Fruit fly (Drosophila melanogaster) S2 (cell line): Measurements from ENCODE around the gene hry.

Experiments
- CG8478 ChIP-seq: fragments of >200 bp; optimal IDR thresholded peaks from 2 replicates; lab custom pipeline; 2018
- CTCF ChIP-seq, 2 experiments: fragments of >200 bp; optimal IDR thresholded peaks; 2 replicates each; lab custom pipeline; 2018

The hry gene

DNA sequence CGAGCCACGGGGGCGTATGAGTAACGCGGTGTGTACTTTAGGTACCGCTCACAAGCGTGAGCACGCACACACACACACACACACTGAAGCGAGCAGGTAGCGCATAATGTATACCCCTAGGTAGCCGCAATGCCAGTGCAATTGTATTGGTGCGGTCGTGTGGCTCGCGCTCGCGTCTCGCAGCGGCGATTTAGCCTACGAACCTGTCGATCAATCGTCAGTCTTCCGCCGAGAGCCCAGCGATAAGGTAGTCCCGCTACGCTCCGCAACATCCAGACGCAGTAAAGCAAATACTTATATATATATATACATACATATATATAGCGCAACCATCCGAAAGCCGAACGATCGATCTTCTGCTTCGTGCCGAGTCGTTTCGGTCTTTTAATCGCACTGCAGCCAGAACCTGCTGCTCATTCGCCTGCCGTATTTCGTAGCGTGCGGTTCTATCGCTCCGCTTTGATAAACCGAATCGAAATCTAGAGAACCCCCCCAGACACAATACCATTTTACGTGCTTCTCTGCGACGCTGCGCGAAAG, at the start of gene hry:
Gene hry (plus strand): TSS at position 215 of the 540 bp plus-strand sequence.
- no peak for TF ChIP-seq CG8478 (lab: Kevin White, UChicago)
- TF ChIP-seq CTCF (optimal IDR thresholded peaks at IDR 0.05; lab: Kevin White, UChicago): no peak

DNA sequence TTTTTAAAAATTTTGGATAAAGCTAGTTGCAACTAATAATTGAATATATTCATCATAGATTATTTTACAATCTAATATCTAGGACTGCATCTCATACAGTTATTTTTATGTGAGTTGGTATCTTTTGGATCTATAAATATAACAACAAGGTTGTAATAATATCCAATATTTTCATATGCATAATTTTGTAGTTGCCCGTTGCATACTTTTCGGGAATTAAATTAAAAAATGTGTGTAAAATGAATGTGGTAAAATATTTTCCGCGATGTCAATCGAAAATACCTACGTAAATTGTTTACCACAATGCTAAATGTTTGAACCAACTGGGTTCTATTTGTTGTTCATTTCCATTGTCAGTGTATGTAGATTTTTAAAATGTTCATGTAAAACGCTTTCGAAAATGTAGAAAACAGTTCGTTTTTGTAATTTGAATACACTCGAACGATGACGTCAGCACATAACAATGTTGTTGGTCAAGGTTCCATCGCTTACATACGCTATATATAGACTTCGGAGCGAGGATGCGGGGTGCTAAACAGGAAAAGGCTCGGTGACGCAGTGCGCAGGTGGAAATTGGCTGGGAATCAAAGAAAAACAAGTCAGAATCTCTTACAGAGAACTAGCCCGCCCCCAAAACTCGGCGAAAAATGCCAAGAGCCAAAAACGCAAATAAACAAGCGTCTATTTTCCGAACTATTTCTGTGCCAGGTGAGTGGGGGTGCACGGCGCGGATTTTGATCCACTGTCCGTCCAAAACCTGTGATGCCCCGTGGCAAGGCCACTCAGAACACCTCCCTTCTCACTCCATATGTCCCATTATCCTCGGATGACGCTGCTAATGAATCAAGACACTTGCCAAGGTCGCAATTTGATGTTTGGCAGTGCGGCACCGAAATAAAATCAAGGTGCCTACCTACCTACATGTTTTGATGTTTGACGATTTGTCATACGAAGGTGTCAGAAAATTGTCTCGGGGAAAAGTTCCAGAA, 47.4 kb upstream of the hry start:
- peak; percentile 73 to 78 for TF ChIP-seq CTCF (optimal IDR thresholded peaks at IDR 0.05; lab: Kevin White, UChicago)
- no peak for TF ChIP-seq CG8478 (lab: Kevin White, UChicago)

DNA sequence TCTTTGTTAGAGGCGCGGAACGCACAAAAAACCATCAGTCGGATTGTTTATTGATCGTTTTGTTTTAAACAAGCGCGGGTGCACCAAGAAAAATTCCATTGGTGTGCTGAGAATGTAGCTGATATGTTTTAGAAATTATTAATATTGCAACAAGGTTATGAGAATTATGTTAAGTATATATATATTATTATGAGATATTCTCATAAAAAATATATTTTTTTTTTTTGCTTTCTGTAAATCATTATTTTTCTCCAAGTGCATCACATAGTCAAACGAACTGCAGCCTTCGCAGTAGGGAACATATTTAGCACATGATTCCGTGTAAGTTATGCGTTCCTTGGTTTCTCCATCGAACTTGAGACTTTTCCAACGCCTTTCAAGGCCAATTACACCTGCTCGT, 46.6 kb upstream of the hry start:
- no peak for TF ChIP-seq CG8478 (lab: Kevin White, UChicago)
- no peak for TF ChIP-seq CTCF (optimal IDR thresholded peaks at IDR 0.05; lab: Kevin White, UChicago)

DNA sequence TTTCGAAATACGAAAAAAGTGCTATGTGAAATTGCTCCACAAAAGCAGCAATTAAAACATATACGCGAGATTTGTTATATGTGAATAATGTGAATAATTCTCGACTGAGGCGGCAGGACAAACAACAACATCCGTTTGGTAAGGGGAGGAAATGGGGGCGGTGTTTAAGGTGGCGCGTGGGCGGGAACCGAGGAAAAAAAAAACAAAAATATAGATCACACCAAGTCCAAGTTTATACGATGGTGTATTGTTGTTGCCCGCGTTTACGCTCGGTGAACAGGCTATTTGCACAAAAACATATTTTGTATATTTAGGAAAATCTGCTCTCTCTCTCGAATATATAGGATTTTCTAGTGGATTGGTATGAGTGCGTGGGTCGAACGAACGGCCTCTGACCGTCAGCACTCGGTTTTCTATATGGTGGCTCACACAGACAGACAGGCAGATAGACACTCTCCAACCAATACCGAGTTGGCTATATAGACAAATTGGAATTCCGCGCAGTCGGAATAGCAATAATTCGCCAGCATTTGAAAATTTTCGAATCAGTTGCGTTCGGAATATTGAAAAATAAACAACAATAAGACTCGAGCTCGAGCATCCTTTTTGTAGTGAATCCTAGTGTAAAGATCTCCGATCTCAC, 45.7 kb upstream of the hry start:
- TF ChIP-seq CG8478 (lab: Kevin White, UChicago) (no peak), CTCF (optimal IDR thresholded peaks at IDR 0.05; lab: Kevin White, UChicago) (no peak)

DNA sequence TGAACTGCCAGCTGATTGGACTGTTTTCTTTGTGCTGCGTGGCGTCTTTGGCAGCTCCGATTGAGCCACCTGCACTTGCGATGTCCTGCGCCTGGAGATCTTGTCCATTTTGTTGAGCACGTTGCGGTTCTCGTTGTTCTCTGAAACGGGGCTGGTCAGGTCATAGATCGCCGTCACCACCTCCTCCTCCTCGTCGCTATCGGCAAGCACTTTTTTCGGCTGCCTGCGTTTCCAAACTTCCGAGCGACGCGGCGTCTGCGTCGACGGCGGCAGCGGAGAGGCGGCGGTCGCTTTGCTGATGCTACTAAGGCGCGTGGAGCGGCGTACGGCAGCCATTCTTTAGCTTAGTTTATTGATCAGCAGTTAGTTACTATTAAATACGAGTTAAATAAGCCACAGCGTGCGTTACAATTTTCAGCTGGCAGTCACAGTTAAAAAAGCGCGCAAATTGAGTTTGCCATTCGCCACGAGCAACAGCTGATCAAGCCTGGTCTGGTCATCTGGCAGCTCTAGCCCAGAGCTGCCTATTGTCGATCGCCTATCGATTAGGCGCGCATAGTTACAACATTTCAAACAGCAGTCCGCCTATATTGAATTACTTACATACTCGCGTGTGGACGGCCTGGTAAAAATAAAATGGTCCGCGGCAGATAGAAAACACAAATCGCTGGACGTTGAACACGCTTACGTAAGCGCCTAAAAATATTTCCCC, 41.8 kb upstream of the hry start, which contains the start of gene Cdc6:
Gene Cdc6 (minus strand): TSS at position 456 of the 712 bp plus-strand sequence.
- TF ChIP-seq CTCF (optimal IDR thresholded peaks at IDR 0.05; lab: Kevin White, UChicago) (peak in 1 of 2 experiments; percentile 0), CG8478 (lab: Kevin White, UChicago) (no peak)

DNA sequence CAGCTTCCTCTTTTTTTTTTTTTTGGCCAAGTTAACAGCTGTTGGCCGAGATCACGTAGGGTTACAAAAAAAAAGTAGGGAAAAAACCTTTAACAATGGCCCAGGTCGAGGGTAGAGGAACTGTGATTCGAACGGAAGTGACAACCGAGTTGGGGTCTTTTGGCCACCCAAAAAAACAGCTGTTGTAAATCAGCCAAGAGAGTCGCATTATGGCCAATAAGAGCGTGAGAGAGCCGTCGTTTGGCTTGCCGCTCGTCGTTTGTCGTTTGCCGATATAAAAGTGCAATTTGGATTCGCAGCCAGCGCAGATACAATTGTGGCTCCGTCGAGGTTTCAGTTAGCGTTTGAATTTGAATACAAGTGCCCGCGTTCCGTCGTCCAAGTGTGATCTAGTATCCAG, 35.4 kb upstream of the hry start, which contains the start of gene Cpr66D:
Gene Cpr66D (plus strand): TSS at position 301 of the 400 bp plus-strand sequence.
- no peak for TF ChIP-seq CG8478 (lab: Kevin White, UChicago)
- TF ChIP-seq CTCF (optimal IDR thresholded peaks at IDR 0.05; lab: Kevin White, UChicago): no peak

DNA sequence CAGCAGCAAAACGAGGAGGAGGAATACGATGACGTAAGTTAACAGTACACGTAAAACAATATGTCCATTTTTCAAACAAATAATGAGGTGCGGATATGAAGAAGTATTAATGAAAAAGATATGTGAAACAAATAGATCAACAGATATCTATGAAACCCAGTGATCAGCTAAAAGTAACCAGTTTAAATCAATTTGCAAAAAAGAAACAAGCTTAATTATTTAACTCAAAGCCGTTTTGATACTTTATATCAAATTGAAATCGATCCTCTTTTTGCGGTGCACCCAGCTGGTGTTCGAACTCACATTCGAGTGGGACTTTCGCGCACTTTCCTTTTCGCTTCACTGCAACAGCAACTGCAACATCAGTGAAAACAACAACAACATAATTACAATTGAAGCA, 34.5 kb upstream of the hry start:
- TF ChIP-seq CG8478 (lab: Kevin White, UChicago): no peak
- TF ChIP-seq CTCF (optimal IDR thresholded peaks at IDR 0.05; lab: Kevin White, UChicago): no peak

DNA sequence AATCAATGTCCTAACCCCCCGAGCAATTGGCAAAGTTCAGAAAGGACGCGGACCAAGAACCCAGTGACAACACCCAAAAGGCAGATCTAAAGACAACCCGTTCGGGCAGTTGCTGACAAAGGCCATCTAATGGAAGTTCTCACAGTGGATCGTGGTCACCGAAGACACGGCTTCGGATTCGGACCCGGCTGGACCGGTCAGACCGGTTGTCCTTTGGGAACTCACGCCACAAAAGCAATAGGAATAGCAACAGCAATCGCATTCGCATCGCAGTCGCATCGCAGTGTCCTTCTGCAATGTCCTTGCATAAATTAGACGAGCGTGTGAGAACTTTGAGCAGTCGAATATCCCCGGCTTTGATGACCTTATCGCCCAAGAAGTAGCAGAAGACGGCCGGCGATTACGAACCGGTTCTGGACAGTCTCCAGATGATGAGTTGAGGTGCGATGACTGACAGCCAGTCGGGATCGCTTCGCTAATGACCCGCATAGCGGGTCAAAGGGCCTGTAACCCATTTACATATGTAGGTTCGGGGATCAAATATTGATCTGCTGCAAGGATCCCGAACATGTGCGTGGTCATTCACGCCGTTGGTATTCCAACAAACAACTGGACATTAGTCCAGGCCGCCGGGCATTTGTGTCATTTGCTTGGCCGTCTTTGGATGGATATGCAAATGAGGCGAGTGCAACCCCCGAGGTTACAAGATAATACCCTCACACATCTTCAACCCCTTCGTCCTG, 31.6 kb upstream of the hry start:
- no peak for TF ChIP-seq CG8478 (lab: Kevin White, UChicago)
- TF ChIP-seq CTCF (optimal IDR thresholded peaks at IDR 0.05; lab: Kevin White, UChicago): no peak

DNA sequence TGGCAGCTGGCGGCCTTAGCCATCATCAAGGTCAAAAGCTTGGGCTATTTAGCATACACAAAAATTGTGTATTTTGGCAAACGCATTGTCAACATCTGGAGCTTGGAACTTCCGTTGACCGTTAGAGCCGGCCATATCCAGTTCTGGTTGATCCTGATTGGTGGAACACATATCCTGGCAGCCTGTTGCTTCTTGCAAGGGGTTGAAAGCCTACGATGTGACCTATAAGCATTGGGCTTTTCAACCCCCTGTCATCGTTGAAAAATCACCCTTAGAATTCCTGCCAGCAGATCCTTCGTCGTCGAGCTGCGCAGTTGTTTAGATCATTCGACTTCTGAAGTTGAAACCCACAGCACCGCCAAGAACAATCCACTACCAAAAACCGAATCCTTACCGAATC, 28.7 kb upstream of the hry start, which contains the start of the genes CG13305 and Pex7:
Gene CG13305 (minus strand): TSS at position 2 of the 400 bp plus-strand sequence.
Gene Pex7 (plus strand): TSS at position 325 of the 400 bp plus-strand sequence.
- TF ChIP-seq CG8478 (lab: Kevin White, UChicago) (no peak), CTCF (optimal IDR thresholded peaks at IDR 0.05; lab: Kevin White, UChicago) (no peak)

DNA sequence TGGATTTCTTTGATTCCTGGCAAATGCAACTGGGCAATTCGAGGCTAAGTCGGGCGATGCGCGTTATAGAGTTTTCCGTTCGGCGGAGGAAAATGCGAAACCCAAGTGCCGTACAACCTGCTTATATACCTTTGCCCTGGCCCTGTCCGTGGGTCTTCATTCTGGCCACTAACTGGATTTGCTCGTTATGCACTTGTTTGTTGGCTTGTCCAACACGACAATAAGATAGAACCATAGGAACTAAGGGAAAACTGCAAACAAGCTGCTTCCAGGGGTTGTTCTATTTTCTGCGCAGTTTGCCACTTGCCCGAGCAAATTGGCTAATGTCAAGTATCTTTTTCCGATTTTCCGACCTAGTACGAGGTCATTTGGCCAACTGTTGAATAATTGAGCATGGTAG, 26.7 kb upstream of the hry start, which contains the start of gene Arr2:
Gene Arr2 (minus strand): TSS at position 101 of the 400 bp plus-strand sequence.
- no peak for TF ChIP-seq CG8478 (lab: Kevin White, UChicago)
- no peak for TF ChIP-seq CTCF (optimal IDR thresholded peaks at IDR 0.05; lab: Kevin White, UChicago)

DNA sequence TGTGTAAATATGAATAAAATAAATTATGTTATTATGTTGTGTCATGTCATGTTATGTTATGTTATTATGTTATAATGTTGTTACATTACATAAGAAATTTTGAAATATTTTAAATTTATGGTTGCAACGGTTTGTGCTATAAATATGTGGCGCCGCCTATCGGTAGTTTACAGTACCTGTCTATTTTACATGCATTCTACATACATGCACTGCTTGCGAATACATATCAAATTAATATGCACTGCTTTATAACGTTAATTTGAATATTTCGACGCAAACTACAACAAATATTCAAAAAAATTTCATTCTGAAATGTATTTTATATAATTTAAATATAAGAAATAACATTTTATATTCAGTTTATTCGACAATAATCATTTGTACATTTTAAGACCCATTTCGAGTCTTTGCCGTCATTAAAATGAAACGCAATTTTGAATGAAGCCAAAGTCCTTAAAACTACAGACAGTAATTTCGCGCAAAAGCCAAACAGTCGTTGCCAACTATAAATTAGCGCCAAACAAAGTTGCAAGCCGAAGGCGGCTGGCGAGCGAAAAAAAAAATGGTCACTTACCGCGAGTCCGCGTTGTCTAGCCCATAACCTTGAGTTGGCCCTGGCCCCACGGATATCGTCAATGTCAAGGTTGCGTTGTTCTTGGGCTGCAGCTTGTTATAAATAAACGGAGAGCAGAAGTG, 23.5 kb upstream of the hry start:
- TF ChIP-seq CTCF (optimal IDR thresholded peaks at IDR 0.05; lab: Kevin White, UChicago) (peak; percentile 80 to 94), CG8478 (lab: Kevin White, UChicago) (no peak)

DNA sequence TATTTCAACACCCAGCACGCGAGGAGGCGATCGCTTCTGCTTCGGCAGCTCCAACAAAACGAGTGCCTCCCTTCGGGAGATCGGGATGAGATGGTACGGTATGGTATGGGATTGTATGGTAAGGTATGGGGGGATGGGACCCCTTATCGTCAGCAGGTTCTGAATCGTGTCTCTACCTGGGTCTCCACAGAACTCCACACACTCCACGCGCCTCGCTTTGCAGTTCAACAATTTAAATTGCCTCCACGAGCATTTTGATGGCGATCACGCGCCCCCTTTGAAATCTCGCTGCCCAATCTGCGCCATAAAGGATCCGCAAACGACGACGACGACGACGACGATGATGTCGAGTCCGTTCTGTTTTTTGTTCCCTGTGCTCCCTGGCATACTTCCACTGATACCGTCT, 23.0 kb upstream of the hry start:
- TF ChIP-seq CTCF (optimal IDR thresholded peaks at IDR 0.05; lab: Kevin White, UChicago): no peak
- no peak for TF ChIP-seq CG8478 (lab: Kevin White, UChicago)

DNA sequence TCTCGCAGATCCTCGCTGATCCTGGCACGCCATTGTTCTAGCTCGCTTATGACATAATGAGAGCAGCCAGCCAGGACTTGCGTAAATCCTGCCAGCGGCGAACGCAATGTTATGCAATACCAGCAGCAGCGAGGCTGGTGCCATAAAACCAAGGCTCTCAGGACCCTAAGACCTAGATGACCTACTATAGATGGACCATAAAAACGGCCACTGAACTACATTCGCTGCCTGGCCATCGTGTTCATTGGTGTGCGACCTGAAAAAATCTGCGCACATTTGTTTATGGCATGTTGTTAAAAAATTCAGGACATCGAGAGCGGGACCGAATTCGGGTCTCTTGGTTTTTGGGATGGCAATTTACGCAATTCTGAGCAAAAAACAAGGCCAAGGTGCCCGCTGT, 22.0 kb upstream of the hry start:
- TF ChIP-seq CTCF (optimal IDR thresholded peaks at IDR 0.05; lab: Kevin White, UChicago): no peak
- no peak for TF ChIP-seq CG8478 (lab: Kevin White, UChicago)
